Worm (Caenorhabditis elegans): ENCODE results near the gene unc-33.

DNA sequence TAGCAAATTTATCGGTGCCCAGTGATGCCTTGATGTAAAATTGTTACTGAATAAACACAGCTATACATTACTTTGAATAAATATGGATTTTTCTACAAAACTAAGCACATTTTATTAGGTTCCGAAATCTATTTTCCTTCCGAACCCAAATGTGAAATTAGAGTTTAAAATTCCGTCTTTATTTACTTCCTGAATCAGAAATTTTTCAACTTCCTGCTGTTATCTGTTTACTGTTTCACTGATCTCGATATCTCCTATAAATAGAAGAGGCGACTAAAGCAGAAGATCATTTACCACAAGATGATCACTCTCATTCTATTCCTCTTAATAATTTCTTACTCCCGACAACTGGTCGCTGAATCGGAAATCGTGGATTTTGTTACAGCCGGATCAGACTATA is 46.9 kb upstream of the unc-33 start, which contains the start of gene F58E2.2:
- TF ChIP-seq elt-3 (tag; optimal IDR thresholded peaks at IDR 0.05) (no peak), unc-39 (tag; optimal IDR thresholded peaks at IDR 0.05) (no peak), fos-1 (tag; optimal IDR thresholded peaks at IDR 0.05) (no peak), daf-12 (tag; optimal IDR thresholded peaks at IDR 0.05) (no peak), ZK546.5 (tag; optimal IDR thresholded peaks at IDR 0.05) (no peak), ztf-11 (tag; optimal IDR thresholded peaks at IDR 0.05) (no peak), unc-62 (GFP tag; optimal IDR thresholded peaks at IDR 0.05) (no peak), pha-4 (tag; optimal IDR thresholded peaks at IDR 0.05) (no peak), nhr-67 (tag; optimal IDR thresholded peaks at IDR 0.05) (no peak), nhr-11 (tag; optimal IDR thresholded peaks at IDR 0.05) (no peak), ceh-82 (tag; optimal IDR thresholded peaks at IDR 0.05) (no peak), jun-1 (tag; optimal IDR thresholded peaks at IDR 0.05) (no peak), aly-2 (tag; optimal IDR thresholded peaks at IDR 0.05) (no peak)
